Worm (Caenorhabditis elegans): ENCODE results near the gene B0252.1.
A peak's percentile ranks its signal among the peaks of the same experiment; 100 is the strongest.

Gene B0252.1

DNA sequence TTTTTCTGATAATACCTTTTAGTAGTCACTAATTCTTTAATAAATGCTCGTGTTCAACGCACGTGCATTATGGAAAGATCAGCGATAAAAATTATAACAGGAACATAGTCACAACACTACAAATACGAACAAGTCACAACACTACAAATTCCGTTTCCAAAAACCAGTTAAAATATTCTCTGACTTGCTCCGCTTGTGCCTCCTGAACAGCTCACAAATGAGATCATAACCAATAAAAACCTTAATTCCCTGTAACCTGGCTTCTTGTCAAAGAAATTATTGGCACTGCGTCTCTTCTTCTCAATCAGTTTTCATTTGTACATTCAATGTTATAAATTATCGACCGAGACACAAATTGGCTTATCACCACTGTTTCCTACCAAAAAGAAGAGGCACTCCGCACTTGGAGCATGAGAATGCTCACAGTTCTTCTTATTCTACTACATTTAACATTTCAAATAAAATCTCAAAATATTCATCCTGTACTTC, at the start of gene B0252.1:
Gene B0252.1, plus strand, starts transcription at position 318 of the 489 bp plus-strand sequence.
- no peak for TF ChIP-seq nhr-77 (tag; optimal IDR thresholded peaks at IDR 0.05)
- TF ChIP-seq blmp-1 (tag; optimal IDR thresholded peaks at IDR 0.05; ENCODE audit: insufficient read depth) = no peak
- peak; percentile 47 for TF ChIP-seq fos-1 (tag; optimal IDR thresholded peaks at IDR 0.05)

ce11 chrII:6870803-6871202, 48.7 kb upstream of the B0252.1 start, which contains the start of gene clhm-1:
TSS of gene clhm-1 (minus strand) at chrII:6871009.
- TF ChIP-seq nhr-23 (tag; optimal IDR thresholded peaks at IDR 0.05) = no peak
- no peak for TF ChIP-seq lin-13 (GFP tag; optimal IDR thresholded peaks at IDR 0.05)
- no peak for TF ChIP-seq nhr-11 (tag; optimal IDR thresholded peaks at IDR 0.05)
- TF ChIP-seq lsy-2 (tag; optimal IDR thresholded peaks at IDR 0.05) = peak in 1 of 2 experiments; percentile 15
- TF ChIP-seq crh-2 (tag; optimal IDR thresholded peaks at IDR 0.05) = peak; percentile 92

DNA sequence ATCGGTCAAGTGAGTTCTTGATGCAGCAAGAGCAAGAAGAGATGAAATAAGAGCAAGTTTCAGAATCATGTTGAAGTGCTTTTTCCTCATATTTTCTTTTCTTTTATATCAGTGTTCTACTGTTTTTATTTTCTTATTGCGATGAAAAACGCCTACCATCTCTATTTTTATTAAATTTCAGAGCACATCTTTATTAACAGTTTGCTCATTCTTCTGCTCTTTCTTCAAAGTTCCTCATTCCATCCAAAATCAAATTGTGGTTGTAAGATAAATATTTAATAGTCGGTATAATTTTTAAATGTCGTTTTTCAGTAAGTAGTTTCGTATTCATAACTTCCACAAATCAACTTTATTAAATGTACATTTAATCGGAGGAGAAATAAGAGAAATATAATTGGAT, 47.0 kb upstream of the B0252.1 start, which contains the start of gene C44B7.5:
Gene C44B7.5, minus strand, starts transcription at position 101 of the 400 bp plus-strand sequence.
- TF ChIP-seq fos-1 (tag; optimal IDR thresholded peaks at IDR 0.05) (no peak), sma-9 (GFP tag; optimal IDR thresholded peaks at IDR 0.05) (no peak), sma-9 (tag; optimal IDR thresholded peaks at IDR 0.05) (no peak), nhr-10 (tag; optimal IDR thresholded peaks at IDR 0.05) (no peak), F13H6.1 (tag; optimal IDR thresholded peaks at IDR 0.05) (no peak), mdl-1 (tag; optimal IDR thresholded peaks at IDR 0.05) (no peak), blmp-1 (tag; optimal IDR thresholded peaks at IDR 0.05; ENCODE audit: insufficient read depth) (no peak)

ce11 chrII:6876957-6877356, 42.5 kb upstream of the B0252.1 start, which contains the start of gene slc-36.5:
TSS of gene slc-36.5 (minus strand) at chrII:6877057.
- TF ChIP-seq nhr-12 (tag; optimal IDR thresholded peaks at IDR 0.05) (no peak), ama-1 (optimal IDR thresholded peaks at IDR 0.05) (no peak)

ce11 chrII:6877881-6878280, 41.6 kb upstream of the B0252.1 start:
- TF ChIP-seq sma-3 (GFP tag; optimal IDR thresholded peaks at IDR 0.05) = peak; percentile 62
- TF ChIP-seq lin-39 (tag; optimal IDR thresholded peaks at IDR 0.05) = no peak
- TF ChIP-seq crh-2 (tag; optimal IDR thresholded peaks at IDR 0.05) = peak; percentile 71
- TF ChIP-seq nhr-25 (tag; optimal IDR thresholded peaks at IDR 0.05) = peak; percentile 71
- peak; percentile 58 for TF ChIP-seq blmp-1 (tag; optimal IDR thresholded peaks at IDR 0.05; ENCODE audit: insufficient read depth)
- TF ChIP-seq unc-62 (GFP tag; optimal IDR thresholded peaks at IDR 0.05) = no peak

- TF ChIP-seq nhr-23 (tag; optimal IDR thresholded peaks at IDR 0.05) (no peak), fos-1 (tag; optimal IDR thresholded peaks at IDR 0.05) (no peak), nhr-25 (tag; optimal IDR thresholded peaks at IDR 0.05) (no peak), unc-62 (GFP tag; optimal IDR thresholded peaks at IDR 0.05) (no peak), crh-2 (tag; optimal IDR thresholded peaks at IDR 0.05) (no peak), ZK546.5 (tag; optimal IDR thresholded peaks at IDR 0.05) (no peak), dmd-4 (tag; optimal IDR thresholded peaks at IDR 0.05) (no peak), elt-1 (tag; optimal IDR thresholded peaks at IDR 0.05) (no peak), nhr-237 (tag; optimal IDR thresholded peaks at IDR 0.05) (no peak), mdl-1 (tag; optimal IDR thresholded peaks at IDR 0.05) (no peak), mab-5 (tag; optimal IDR thresholded peaks at IDR 0.05) (no peak), elt-3 (tag; optimal IDR thresholded peaks at IDR 0.05) (no peak), nhr-12 (tag; optimal IDR thresholded peaks at IDR 0.05) (no peak), nhr-11 (tag; optimal IDR thresholded peaks at IDR 0.05) (no peak), zag-1 (tag; optimal IDR thresholded peaks at IDR 0.05) (no peak), egl-27 (tag; optimal IDR thresholded peaks at IDR 0.05) (no peak), lsy-2 (tag; optimal IDR thresholded peaks at IDR 0.05) (no peak), Y55F3AM.14 (GFP tag; optimal IDR thresholded peaks at IDR 0.05) (no peak), gmeb-1 (tag; optimal IDR thresholded peaks at IDR 0.05) (no peak), skn-1 (tag; optimal IDR thresholded peaks at IDR 0.05) (no peak)
Observed at ce11 chrII:6880067-6880466, 39.4 kb upstream of the B0252.1 start, which contains the start of gene C44B7.7. TSS of gene C44B7.7 (minus strand) at chrII:6880167.

DNA sequence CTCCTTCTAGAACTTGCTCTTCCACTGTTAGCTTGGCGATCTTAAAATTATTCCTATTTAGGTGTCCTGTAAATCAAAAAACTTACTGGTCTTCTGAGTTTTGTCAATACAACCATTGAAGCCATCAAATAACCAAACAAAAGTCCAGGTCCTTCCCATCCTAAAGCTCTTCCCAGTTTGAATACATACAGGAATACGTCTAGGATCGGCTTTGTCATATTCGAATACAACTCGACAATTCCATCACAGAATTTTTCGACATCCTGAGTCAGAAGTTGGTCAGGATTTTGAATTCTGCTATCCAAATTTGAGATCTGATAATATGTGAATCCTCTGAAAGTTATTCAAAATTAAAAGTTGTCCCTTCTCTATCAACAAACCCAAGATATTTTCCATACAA, 37.1 kb upstream of the B0252.1 start:
- TF ChIP-seq unc-39 (tag; optimal IDR thresholded peaks at IDR 0.05) (no peak), egl-27 (tag; optimal IDR thresholded peaks at IDR 0.05) (no peak), R02D3.7 (tag; optimal IDR thresholded peaks at IDR 0.05) (no peak), zag-1 (tag; optimal IDR thresholded peaks at IDR 0.05) (no peak), ZK546.5 (tag; optimal IDR thresholded peaks at IDR 0.05) (no peak), nhr-129 (tag; optimal IDR thresholded peaks at IDR 0.05) (no peak), nhr-25 (tag; optimal IDR thresholded peaks at IDR 0.05) (no peak), gmeb-1 (tag; optimal IDR thresholded peaks at IDR 0.05) (no peak)
